Fruit fly (Drosophila melanogaster): Measurements from ENCODE around the gene Mst87F.
A peak's percentile ranks its signal among the peaks of the same experiment; 100 is the strongest.

Gene Mst87F

DNA sequence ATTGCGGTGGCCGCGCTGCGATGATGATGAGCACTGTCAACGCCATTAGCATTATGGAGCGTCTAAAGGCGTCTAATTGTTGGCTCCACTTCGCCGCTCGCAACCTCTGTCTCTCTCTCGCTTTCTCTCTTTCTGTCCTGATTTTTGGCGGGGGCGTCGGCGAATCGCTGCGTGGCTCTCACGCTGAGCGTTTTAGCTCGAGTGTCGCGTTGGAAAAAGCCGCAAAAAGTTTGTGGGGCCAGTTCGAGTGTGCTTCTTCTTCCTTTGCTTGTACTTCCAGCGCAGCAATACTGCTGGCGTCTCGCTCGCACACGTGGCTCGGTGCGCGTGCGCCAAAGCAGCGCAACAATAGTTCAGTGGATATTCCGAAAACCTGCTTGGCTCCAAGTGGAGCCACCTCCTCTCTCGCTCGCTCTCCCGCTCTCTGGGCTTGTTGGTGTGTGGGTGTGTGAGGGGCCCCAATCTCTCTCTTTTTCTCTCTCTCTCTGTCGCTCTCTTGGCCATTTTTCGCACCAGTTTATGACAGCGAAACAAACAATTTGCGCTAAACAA, 47.1 kb upstream of the Mst87F start, which contains the start of gene E5 (continued):
- TF ChIP-seq HHEX (GFP tag; optimal IDR thresholded peaks at IDR 0.05), result no peak
- no peak for TF ChIP-seq CG3838 (GFP tag; optimal IDR thresholded peaks at IDR 0.05)
- TF ChIP-seq knrl (GFP tag; IDR thresholded peaks at IDR 0.05; ENCODE audit: partially characterized antibody), result 0 out of 3 replicates have a peak, but pooled peaks have one; percentile 15
- no peak for TF ChIP-seq schlank (tag; optimal IDR thresholded peaks at IDR 0.05)
- TF ChIP-seq scrt (GFP tag; optimal IDR thresholded peaks at IDR 0.05), result no peak
- TF ChIP-seq Med (GFP tag), result peak; percentile 84
- no peak for TF ChIP-seq cas (GFP tag; IDR thresholded peaks at IDR 0.05)
- TF ChIP-seq CG10543 (GFP tag; optimal IDR thresholded peaks at IDR 0.05), result no peak
- no peak for TF ChIP-seq CG9797 (GFP tag; optimal IDR thresholded peaks at IDR 0.05)
- TF ChIP-seq tio (GFP tag; optimal IDR thresholded peaks at IDR 0.05), result no peak
- peak; percentile 48; the same call in 1 of the 2 replicates for TF ChIP-seq Bgb (GFP tag; IDR thresholded peaks at IDR 0.05; ENCODE audit: partially characterized antibody)
- no peak for TF ChIP-seq Hey (tag; optimal IDR thresholded peaks at IDR 0.05)
- no peak for TF ChIP-seq CG7372 (GFP tag; IDR thresholded peaks at IDR 0.05)
- TF ChIP-seq tup (GFP tag; optimal IDR thresholded peaks at IDR 0.05), result no peak
- 0 out of 2 replicates have a peak, but pooled peaks have one; percentile 50 for TF ChIP-seq CG11696 (GFP tag; IDR thresholded peaks at IDR 0.05)
- TF ChIP-seq Dll (GFP tag; IDR thresholded peaks at IDR 0.05; ENCODE audit: partially characterized antibody), result 0 out of 4 replicates have a peak, but pooled peaks have one; percentile 24
- TF ChIP-seq ewg (GFP tag; optimal IDR thresholded peaks at IDR 0.05), result peak; percentile 89
- no peak for TF ChIP-seq CG18476 (GFP tag; optimal IDR thresholded peaks at IDR 0.05)
- TF ChIP-seq zen (tag; optimal IDR thresholded peaks at IDR 0.05), result no peak
- no peak for TF ChIP-seq Mad (GFP tag; optimal IDR thresholded peaks at IDR 0.05)
- TF ChIP-seq chinmo (GFP tag; IDR thresholded peaks at IDR 0.05; ENCODE audit: partially characterized antibody), result peak; percentile 75; the same call in 2 of the 4 replicates
- TF ChIP-seq danr (GFP tag; IDR thresholded peaks at IDR 0.05), result no peak
- peak; percentile 43; the same call in 1 of the 2 replicates for TF ChIP-seq nerfin-2 (GFP tag; IDR thresholded peaks at IDR 0.05; ENCODE audit: partially characterized antibody)
- TF ChIP-seq Nf-YB (GFP tag; optimal IDR thresholded peaks at IDR 0.05), result peak; percentile 98
- TF ChIP-seq HmgZ (tag; optimal IDR thresholded peaks at IDR 0.05), result peak; percentile 25
- TF ChIP-seq Abd-B (GFP tag; optimal IDR thresholded peaks at IDR 0.05), result peak; percentile 2
- TF ChIP-seq gem (tag; optimal IDR thresholded peaks at IDR 0.05), result no peak
- TF ChIP-seq Nf-YC (tag; optimal IDR thresholded peaks at IDR 0.05), result peak; percentile 99
- TF ChIP-seq br (optimal IDR thresholded peaks at IDR 0.05), result no peak
- no peak for TF ChIP-seq CG16813 (GFP tag; IDR thresholded peaks at IDR 0.05; ENCODE audit: partially characterized antibody)
- no peak for TF ChIP-seq Atf-2 (GFP tag; optimal IDR thresholded peaks at IDR 0.05)
- peak; percentile 78 for TF ChIP-seq Jarid2 (GFP tag; optimal IDR thresholded peaks at IDR 0.05)
- no peak for TF ChIP-seq sim (GFP tag; IDR thresholded peaks at IDR 0.05)
- no peak for TF ChIP-seq wor (GFP tag; IDR thresholded peaks at IDR 0.05)
- no peak for TF ChIP-seq ash1 (GFP tag; optimal IDR thresholded peaks at IDR 0.05)
- TF ChIP-seq CG1529 (GFP tag; optimal IDR thresholded peaks at IDR 0.05), result no peak
- no peak for TF ChIP-seq nerfin-1 (tag; optimal IDR thresholded peaks at IDR 0.05)
- 0 out of 3 replicates have a peak, but pooled peaks have one; percentile 12 for TF ChIP-seq CG6791 (GFP tag; IDR thresholded peaks at IDR 0.05; ENCODE audit: partially characterized antibody)
- no peak for TF ChIP-seq CG18599 (GFP tag; optimal IDR thresholded peaks at IDR 0.05)
- peak; percentile 24; the same call in 1 of the 2 replicates for TF ChIP-seq Scr (GFP tag; IDR thresholded peaks at IDR 0.05; ENCODE audit: partially characterized antibody)
- 0 out of 3 replicates have a peak, but pooled peaks have one; percentile 29 for TF ChIP-seq zen2 (GFP tag; IDR thresholded peaks at IDR 0.05; ENCODE audit: partially characterized antibody)
- peak; percentile 64; the same call in 1 of the 2 replicates for TF ChIP-seq rib (GFP tag; IDR thresholded peaks at IDR 0.05)
- TF ChIP-seq CG34422 (GFP tag; IDR thresholded peaks at IDR 0.05), result 0 out of 3 replicates have a peak, but pooled peaks have one; percentile 18
- TF ChIP-seq Chrac-16 (GFP tag; optimal IDR thresholded peaks at IDR 0.05), result no peak
- no peak for TF ChIP-seq lov (optimal IDR thresholded peaks at IDR 0.05)
- TF ChIP-seq lov (GFP tag; IDR thresholded peaks at IDR 0.05), result no peak
- TF ChIP-seq MTF-1 (GFP tag; optimal IDR thresholded peaks at IDR 0.05; ENCODE audit: borderline replicate concordance), result no peak
- TF ChIP-seq luna (GFP tag; optimal IDR thresholded peaks at IDR 0.05), result no peak
- peak; percentile 40; the same call in 2 of the 3 replicates for TF ChIP-seq ci (GFP tag; IDR thresholded peaks at IDR 0.05)
